Fruit fly (Drosophila melanogaster) whole organism, pupa: ENCODE measurements around the gene CG3224.

ENCODE experiments used
- CG14655 ChIP-seq: fragments of 200-800 bp; sonication (Bioruptor generic); optimal IDR thresholded peaks from 3 replicates; lab custom pipeline; 2017; ENCODE audit warnings: mild to moderate bottlenecking, missing biosample characterization, missing genetic modification reagents, missing genetic modification characterization
- CG9948 ChIP-seq: fragments of 200-800 bp; sonication (Bioruptor generic); optimal IDR thresholded peaks from 2 replicates; lab custom pipeline; 2018; ENCODE audit warnings: missing biosample characterization, mild to moderate bottlenecking, missing genetic modification characterization, moderate library complexity
- D1 ChIP-seq: fragments of 200-800 bp; sonication (Bioruptor generic); optimal IDR thresholded peaks from 2 replicates; lab custom pipeline; 2018; ENCODE audit warnings: missing biosample characterization, mild to moderate bottlenecking, missing genetic modification characterization, moderate library complexity
- EcR ChIP-seq: fragments of 200-800 bp; sonication (Bioruptor generic); optimal IDR thresholded peaks from 3 replicates; lab custom pipeline; 2019; ENCODE audit warnings: missing biosample characterization, missing genetic modification characterization, mild to moderate bottlenecking, moderate library complexity, missing genetic modification reagents
- Ets98B ChIP-seq: fragments of 200-800 bp; sonication (Bioruptor generic); IDR thresholded peaks from 2 replicates; pipeline ENCODE4 v1.3.6; 2022; ENCODE audit warnings: missing biosample characterization, missing genetic modification characterization
- Snoo ChIP-seq: fragments of 200-800 bp; sonication (Bioruptor generic); optimal IDR thresholded peaks from 3 replicates; lab custom pipeline; 2017; ENCODE audit warnings: missing biosample characterization, mild to moderate bottlenecking, missing genetic modification characterization, inconsistent platforms

DNA sequence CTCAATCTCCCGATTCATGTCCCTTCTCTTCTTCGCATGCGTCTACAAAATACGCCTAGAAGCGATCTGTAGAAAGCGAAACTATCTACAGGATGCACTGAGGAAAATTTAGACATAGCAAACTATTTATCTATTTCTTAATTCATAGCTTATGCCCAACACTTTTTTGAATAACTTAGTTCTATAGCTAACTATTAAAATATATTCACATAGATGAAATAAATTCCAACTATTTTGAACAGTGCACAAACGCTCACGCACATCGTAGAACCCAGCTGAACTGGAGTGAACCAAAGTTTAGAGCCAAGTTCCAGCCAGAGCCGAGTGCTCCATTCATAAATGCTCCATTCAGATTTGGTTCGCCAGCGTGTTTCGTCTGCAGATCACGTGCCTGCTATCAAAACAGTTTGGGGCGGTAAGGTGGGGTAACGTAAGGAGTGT is 39.7 kb downstream of the CG3224 start:
- TF ChIP-seq Snoo (tag; lab: Kevin White, UChicago), result no peak
- peak; percentile 84 for TF ChIP-seq CG14655
- TF ChIP-seq D1 (tag; lab: Kevin White, UChicago), result peak; percentile 19
- TF ChIP-seq Ets98B, result peak; percentile 41
- TF ChIP-seq EcR, result peak; percentile 3
- peak; percentile 78 for TF ChIP-seq CG9948 (tag; lab: Kevin White, UChicago)
